Worm (Caenorhabditis elegans) whole organism, L2 larva: ENCODE measurements around the gene T04G9.4.

ENCODE experiments used
- ama-1 ChIP-seq: fragments of 150-350 bp; optimal IDR thresholded peaks from 2 replicates; lab custom pipeline; 2018; ENCODE audit warnings: inconsistent platforms
- ceh-82 ChIP-seq: fragments of 150-350 bp; optimal IDR thresholded peaks from 2 replicates; lab custom pipeline; 2014; ENCODE audit warnings: missing biosample characterization, missing genetic modification characterization
- mdl-1 ChIP-seq, 2 experiments: fragments of 150-350 bp in 1 of 2; sonication (generic microtip) in 1 of 2; optimal IDR thresholded peaks; 2 replicates each; lab custom pipeline; 2017; ENCODE audit warnings: missing biosample characterization in 2 of 2, missing genetic modification characterization in 2 of 2
- nhr-11 ChIP-seq: fragments of 150-350 bp; optimal IDR thresholded peaks from 2 replicates; lab custom pipeline; 2014; ENCODE audit warnings: missing biosample characterization, missing genetic modification characterization
- peb-1 ChIP-seq: fragments of 150-350 bp; optimal IDR thresholded peaks from 2 replicates; lab custom pipeline; 2014; ENCODE audit warnings: missing biosample characterization, missing genetic modification characterization
- skn-1 ChIP-seq: sonication (generic microtip); optimal IDR thresholded peaks from 2 replicates; lab custom pipeline; 2017; ENCODE audit warnings: missing biosample characterization, missing genetic modification characterization
- snpc-4 ChIP-seq: fragments of 150-350 bp; optimal IDR thresholded peaks from 2 replicates; lab custom pipeline; 2014; ENCODE audit warnings: missing biosample characterization, missing genetic modification characterization
- unc-62 ChIP-seq: fragments of 150-350 bp; optimal IDR thresholded peaks from 2 replicates; lab custom pipeline; 2014; ENCODE audit warnings: missing biosample characterization, missing genetic modification reagents, missing genetic modification characterization
- zag-1 ChIP-seq: fragments of 150-350 bp; optimal IDR thresholded peaks from 2 replicates; lab custom pipeline; 2014; ENCODE audit warnings: missing biosample characterization, missing genetic modification characterization

DNA sequence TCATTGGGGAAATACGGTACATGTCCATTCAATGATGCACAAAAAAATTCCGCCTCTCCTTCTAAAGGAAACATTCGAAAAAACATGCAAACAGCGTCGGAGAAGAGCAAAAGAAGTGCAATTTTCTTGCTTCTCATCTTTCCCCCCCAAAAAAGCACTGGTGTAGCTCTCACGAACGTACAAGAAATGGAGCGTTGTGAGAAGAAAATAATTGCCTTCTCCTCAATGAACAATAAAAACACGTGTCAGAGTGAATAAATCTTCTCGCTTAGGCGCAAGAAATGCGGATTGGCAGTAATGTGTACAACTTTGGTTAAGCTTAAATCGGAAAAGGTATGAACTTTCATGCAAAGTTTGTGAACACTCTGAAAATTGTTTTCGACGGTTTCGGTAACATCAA lies 24.0 kb upstream of the T04G9.4 start:
- TF ChIP-seq skn-1 (tag; lab: Kevin White, UChicago): no peak
- no peak for TF ChIP-seq ceh-82 (tag; lab: Kevin White, UChicago)
- no peak for TF ChIP-seq mdl-1 (tag; optimal IDR thresholded peaks at IDR 0.05; lab: Kevin White, UChicago)
- no peak for TF ChIP-seq unc-62 (GFP tag; lab: Kevin White, UChicago)
- no peak for TF ChIP-seq zag-1 (tag; lab: Kevin White, UChicago)
- no peak for TF ChIP-seq nhr-11
- TF ChIP-seq snpc-4 (tag; lab: Kevin White, UChicago): no peak
- no peak for TF ChIP-seq peb-1 (tag; lab: Kevin White, UChicago)
- TF ChIP-seq ama-1 (lab: Kevin White, UChicago): no peak
